Fruit fly (Drosophila melanogaster) whole organism, embryonic: Measurements from ENCODE around the gene Fgop2.
A peak's percentile ranks its signal among the peaks of the same experiment; 100 is the strongest.

ENCODE experiments used
- Abd-B ChIP-seq: fragments of 200-800 bp; sonication (Bioruptor generic); optimal IDR thresholded peaks from 2 replicates; lab custom pipeline; 2018; ENCODE audit warnings: missing biosample characterization, mild to moderate bottlenecking, missing genetic modification characterization, moderate library complexity
- Atf-2 ChIP-seq: fragments of 200-800 bp; sonication (Bioruptor generic); optimal IDR thresholded peaks from 2 replicates; lab custom pipeline; 2016; ENCODE audit warnings: missing biosample characterization, missing genetic modification characterization
- Atf6 ChIP-seq: fragments of 200-800 bp; sonication (Bioruptor generic); IDR thresholded peaks from 2 replicates; pipeline ENCODE4 v1.3.6; 2022; ENCODE audit warnings: missing biosample characterization, missing genetic modification characterization
- Blimp-1 ChIP-seq: fragments of 200-800 bp; sonication (Bioruptor generic); optimal IDR thresholded peaks from 3 replicates; lab custom pipeline; 2018; ENCODE audit warnings: missing biosample characterization, missing genetic modification characterization, mild to moderate bottlenecking, moderate library complexity, missing genetic modification reagents
- CG10366 ChIP-seq: fragments of 200-800 bp; sonication (Bioruptor generic); IDR thresholded peaks from 2 replicates; pipeline ENCODE4 v1.3.6; 2022; ENCODE audit warnings: missing biosample characterization, missing genetic modification characterization
- CG11093 ChIP-seq: fragments of 200-800 bp; sonication (Bioruptor generic); IDR thresholded peaks from 3 replicates; pipeline ENCODE4 v1.3.6; 2022; ENCODE audit warnings: missing biosample characterization, missing genetic modification characterization
- CG11247 ChIP-seq: fragments of 200-800 bp; sonication (Bioruptor generic); IDR thresholded peaks from 2 replicates; pipeline ENCODE4 v1.3.6; 2022; ENCODE audit warnings: missing biosample characterization, missing genetic modification characterization
- CG11560 ChIP-seq: fragments of 200-800 bp; sonication (Bioruptor generic); IDR thresholded peaks from 3 replicates; pipeline ENCODE4 v1.3.6; 2022; ENCODE audit warnings: missing biosample characterization, missing genetic modification characterization
- CG12155 ChIP-seq: fragments of 200-800 bp; sonication (Bioruptor generic); optimal IDR thresholded peaks from 3 replicates; lab custom pipeline; 2016; ENCODE audit warnings: missing biosample characterization, missing genetic modification characterization
- CG14710 ChIP-seq: fragments of 200-800 bp; sonication (Bioruptor generic); optimal IDR thresholded peaks from 3 replicates; lab custom pipeline; 2019; ENCODE audit warnings: missing biosample characterization, mild to moderate bottlenecking, missing genetic modification characterization, moderate library complexity
- CG1647 ChIP-seq: fragments of 200-800 bp; sonication (Bioruptor generic); optimal IDR thresholded peaks from 3 replicates; lab custom pipeline; 2016; ENCODE audit warnings: missing biosample characterization, missing genetic modification characterization
- CG17359 ChIP-seq: fragments of 200-800 bp; sonication (Bioruptor generic); optimal IDR thresholded peaks from 3 replicates; lab custom pipeline; 2018; ENCODE audit warnings: missing biosample characterization, mild to moderate bottlenecking, missing genetic modification characterization, moderate library complexity
- CG17912 ChIP-seq: fragments of 200-800 bp; sonication (Bioruptor generic); optimal IDR thresholded peaks from 2 replicates; lab custom pipeline; 2018; ENCODE audit warnings: missing biosample characterization, mild to moderate bottlenecking, missing genetic modification characterization
- CG2889 ChIP-seq: fragments of 200-800 bp; sonication (Bioruptor generic); IDR thresholded peaks from 3 replicates; pipeline ENCODE4 v1.3.6; 2022; ENCODE audit warnings: missing biosample characterization, missing genetic modification characterization
- CG31365 ChIP-seq: fragments of 200-800 bp; sonication (Bioruptor generic); optimal IDR thresholded peaks from 2 replicates; lab custom pipeline; 2018; ENCODE audit warnings: missing biosample characterization, mild to moderate bottlenecking, missing genetic modification characterization
- CG8359 ChIP-seq: fragments of 200-800 bp; sonication (Bioruptor generic); optimal IDR thresholded peaks from 2 replicates; lab custom pipeline; 2017; ENCODE audit warnings: missing biosample characterization, mild to moderate bottlenecking, missing genetic modification characterization, borderline replicate concordance
- CTCF ChIP-seq: fragments of 200-800 bp; sonication (Bioruptor generic); optimal IDR thresholded peaks from 2 replicates; lab custom pipeline; 2017; ENCODE audit warnings: missing biosample characterization, mild to moderate bottlenecking, missing genetic modification characterization, moderate library complexity
- CoRest ChIP-seq: fragments of 200-800 bp; sonication (Bioruptor generic); optimal IDR thresholded peaks from 3 replicates; lab custom pipeline; 2018; ENCODE audit warnings: missing biosample characterization, mild to moderate bottlenecking, missing genetic modification characterization, moderate library complexity
- Drgx ChIP-seq: fragments of 200-800 bp; sonication (Bioruptor generic); IDR thresholded peaks from 2 replicates; pipeline ENCODE4 v1.3.6; 2022; ENCODE audit warnings: missing biosample characterization, missing genetic modification characterization
- GATAe ChIP-seq: fragments of 200-800 bp; sonication (Bioruptor generic); conservative IDR thresholded peaks from 2 replicates; pipeline ENCODE4 v1.3.6; 2022; ENCODE audit warnings: missing biosample characterization, missing genetic modification characterization
- Gug ChIP-seq: fragments of 200-800 bp; sonication (Bioruptor generic); IDR thresholded peaks from 4 replicates; pipeline ENCODE4 v1.3.6; 2022; ENCODE audit warnings: missing biosample characterization, missing genetic modification characterization
- Hmr ChIP-seq: fragments of 200-800 bp; sonication (Bioruptor generic); optimal IDR thresholded peaks from 3 replicates; lab custom pipeline; 2017; ENCODE audit warnings: mild to moderate bottlenecking, missing biosample characterization, missing genetic modification reagents, missing genetic modification characterization
- Hr51 ChIP-seq, 2 experiments: fragments of 200-800 bp; sonication (Bioruptor generic); optimal IDR thresholded peaks; 2 replicates in 1 of 2; 3 replicates in 1 of 2; lab custom pipeline; 2016 to 2018; ENCODE audit warnings: missing biosample characterization in 2 of 2, missing genetic modification characterization in 2 of 2, mild to moderate bottlenecking in 1 of 2, moderate library complexity in 1 of 2
- Lim3 ChIP-seq: fragments of 200-800 bp; sonication (Bioruptor generic); IDR thresholded peaks from 2 replicates; pipeline ENCODE4 v1.3.6; 2022; ENCODE audit warnings: missing biosample characterization, missing genetic modification characterization
- Lpt ChIP-seq: fragments of >200 bp; optimal IDR thresholded peaks from 2 replicates; lab custom pipeline; 2018; ENCODE audit warnings: missing biosample characterization, missing genetic modification characterization
- Mad ChIP-seq: fragments of 200-800 bp; sonication (Bioruptor generic); optimal IDR thresholded peaks from 2 replicates; lab custom pipeline; 2016; ENCODE audit warnings: missing biosample characterization, missing genetic modification characterization
- Oaz ChIP-seq: fragments of 200-800 bp; sonication (Bioruptor generic); IDR thresholded peaks from 2 replicates; pipeline ENCODE4 v1.3.6; 2022; ENCODE audit warnings: missing biosample characterization, missing genetic modification characterization
- Vsx1 ChIP-seq: fragments of 200-800 bp; sonication (Bioruptor generic); optimal IDR thresholded peaks from 2 replicates; lab custom pipeline; 2017; ENCODE audit warnings: missing biosample characterization, mild to moderate bottlenecking, missing genetic modification characterization, missing genetic modification reagents
- ash1 ChIP-seq: fragments of 200-800 bp; sonication (Bioruptor generic); optimal IDR thresholded peaks from 2 replicates; lab custom pipeline; 2018; ENCODE audit warnings: missing biosample characterization, mild to moderate bottlenecking, missing genetic modification characterization
- ci ChIP-seq: fragments of 200-800 bp; sonication (Bioruptor generic); IDR thresholded peaks from 3 replicates; pipeline ENCODE4 v1.3.6; 2022; ENCODE audit warnings: missing biosample characterization, missing genetic modification characterization
- dati ChIP-seq: fragments of 200-800 bp; sonication (Bioruptor generic); IDR thresholded peaks from 2 replicates; pipeline ENCODE4 v1.3.6; 2022; ENCODE audit warnings: missing biosample characterization, missing genetic modification characterization
- ewg ChIP-seq: fragments of 200-800 bp; sonication (Bioruptor generic); optimal IDR thresholded peaks from 3 replicates; lab custom pipeline; 2017; ENCODE audit warnings: mild to moderate bottlenecking, missing biosample characterization, missing genetic modification reagents, missing genetic modification characterization
- fd64A ChIP-seq: fragments of 200-800 bp; sonication (Bioruptor generic); optimal IDR thresholded peaks from 3 replicates; lab custom pipeline; 2018; ENCODE audit warnings: missing biosample characterization, mild to moderate bottlenecking, missing genetic modification characterization
- gcm2 ChIP-seq: fragments of 200-800 bp; sonication (Bioruptor generic); optimal IDR thresholded peaks from 2 replicates; lab custom pipeline; 2016; ENCODE audit warnings: missing biosample characterization, missing genetic modification characterization
- gro ChIP-seq: fragments of 200-800 bp; sonication (Bioruptor generic); optimal IDR thresholded peaks from 2 replicates; lab custom pipeline; 2016; ENCODE audit warnings: missing biosample characterization, missing genetic modification characterization
- her ChIP-seq: fragments of 200-800 bp; sonication (Bioruptor generic); optimal IDR thresholded peaks from 2 replicates; lab custom pipeline; 2016; ENCODE audit warnings: missing biosample characterization, missing genetic modification characterization
- jigr1 ChIP-seq: fragments of 200-800 bp; sonication (Bioruptor generic); IDR thresholded peaks from 3 replicates; pipeline ENCODE4 v1.3.6; 2022; ENCODE audit warnings: missing biosample characterization, missing genetic modification characterization
- knrl ChIP-seq: fragments of 200-800 bp; sonication (Bioruptor generic); IDR thresholded peaks from 3 replicates; pipeline ENCODE4 v1.3.6; 2022; ENCODE audit warnings: missing biosample characterization, missing genetic modification characterization; ENCODE audit not compliant: partially characterized antibody
- nau ChIP-seq: fragments of 200-800 bp; sonication (Bioruptor generic); optimal IDR thresholded peaks from 3 replicates; lab custom pipeline; 2017; ENCODE audit warnings: missing biosample characterization, mild to moderate bottlenecking, missing genetic modification characterization, missing genetic modification reagents
- nerfin-1 ChIP-seq: fragments of 200-800 bp; sonication (Bioruptor generic); optimal IDR thresholded peaks from 3 replicates; lab custom pipeline; 2019; ENCODE audit warnings: missing biosample characterization, mild to moderate bottlenecking, missing genetic modification characterization, moderate library complexity
- nmo ChIP-seq: fragments of 200-800 bp; sonication (Bioruptor generic); optimal IDR thresholded peaks from 2 replicates; lab custom pipeline; 2018; ENCODE audit warnings: missing biosample characterization, mild to moderate bottlenecking, missing genetic modification characterization, moderate library complexity
- otp ChIP-seq: fragments of 200-800 bp; sonication (Bioruptor generic); IDR thresholded peaks from 3 replicates; pipeline ENCODE4, ENCODE4 v1.3.6; 2022; ENCODE audit warnings: missing biosample characterization, missing genetic modification characterization
- pan ChIP-seq, 4 experiments: fragments of >200 bp in 3 of 4; fragments of 200-800 bp in 1 of 4; sonication (Bioruptor generic) in 1 of 4; optimal IDR thresholded peaks in 3 of 4; IDR thresholded peaks in 1 of 4; 2 replicates each; pipeline versions ENCODE4 v1.3.6 to Lab custom; 2017 to 2022; ENCODE audit warnings: missing biosample characterization in 2 of 4, missing genetic modification characterization in 2 of 4, mixed read lengths in 1 of 4
- sens-2 ChIP-seq: fragments of 200-800 bp; sonication (Bioruptor generic); IDR thresholded peaks from 2 replicates; pipeline ENCODE4 v1.3.6; 2022; ENCODE audit warnings: missing biosample characterization, missing genetic modification characterization
- shn ChIP-seq: fragments of 200-800 bp; sonication (Bioruptor generic); optimal IDR thresholded peaks from 3 replicates; lab custom pipeline; 2016; ENCODE audit warnings: missing biosample characterization, missing genetic modification characterization
- sna ChIP-seq: fragments of 200-800 bp; sonication (Bioruptor generic); IDR thresholded peaks from 2 replicates; pipeline ENCODE4 v1.3.6; 2022; ENCODE audit warnings: missing biosample characterization, missing genetic modification characterization; ENCODE audit not compliant: partially characterized antibody
- tll ChIP-seq, 2 experiments: fragments of 200-800 bp in 1 of 2; fragments of >200 bp in 1 of 2; sonication (Bioruptor generic) in 1 of 2; optimal IDR thresholded peaks; 2 replicates each; lab custom pipeline; 2017 to 2019; ENCODE audit warnings: missing biosample characterization in 2 of 2, missing genetic modification characterization in 2 of 2, mild to moderate bottlenecking in 1 of 2, moderate library complexity in 1 of 2
- toy ChIP-seq: fragments of 200-800 bp; sonication (Bioruptor generic); IDR thresholded peaks from 2 replicates; pipeline ENCODE4 v1.3.6; 2022; ENCODE audit warnings: missing biosample characterization, missing genetic modification characterization
- usp ChIP-seq: fragments of >200 bp; optimal IDR thresholded peaks from 2 replicates; lab custom pipeline; 2017; ENCODE audit warnings: missing biosample characterization, missing genetic modification characterization
- wdn ChIP-seq: fragments of 200-800 bp; sonication (Bioruptor generic); IDR thresholded peaks from 2 replicates; pipeline ENCODE4 v1.3.6; 2022; ENCODE audit warnings: missing biosample characterization, missing genetic modification characterization
- wor ChIP-seq: fragments of 200-800 bp; sonication (Bioruptor generic); IDR thresholded peaks from 2 replicates; pipeline ENCODE4 v1.3.6; 2022; ENCODE audit warnings: missing biosample characterization, missing genetic modification characterization

The Fgop2 gene

dm6 chr2L:6967422-6968012 lies 22.4 kb upstream of the Fgop2 start, which contains the start of gene Sumo (continued):
- TF ChIP-seq tll (GFP tag; optimal IDR thresholded peaks at IDR 0.05; lab: Kevin White, UChicago) (no peak), Lim3 (GFP tag; lab: Robert Waterston, UW) (no peak), ewg (GFP tag; lab: Kevin White, UChicago) (no peak), GATAe (no peak), CoRest (tag; lab: Kevin White, UChicago) (peak; percentile 35), CG1647 (GFP tag; lab: Kevin White, UChicago) (no peak), Vsx1 (GFP tag; lab: Kevin White, UChicago) (no peak), sna (GFP tag; lab: Robert Waterston, UW) (peak; percentile 85), CG31365 (tag; lab: Kevin White, UChicago) (no peak), gcm2 (GFP tag; lab: Kevin White, UChicago) (no peak), nau (GFP tag; lab: Kevin White, UChicago) (no peak), sens-2 (no peak), usp (GFP tag; lab: Kevin White, UChicago) (no peak), wor (GFP tag; lab: Robert Waterston, UW) (no peak), CG11093 (GFP tag; lab: Robert Waterston, UW) (no peak), gro (no peak), Mad (GFP tag; lab: Kevin White, UChicago) (no peak), Hmr (GFP tag; lab: Kevin White, UChicago) (no peak), wdn (no peak), CG17359 (tag; lab: Kevin White, UChicago) (no peak), Gug (peak; percentile 83; the same call in 2 of the 4 replicates), fd64A (GFP tag; lab: Kevin White, UChicago) (no peak), CG10366 (GFP tag; lab: Robert Waterston, UW) (no peak), otp (GFP tag; lab: Robert Waterston, UW) (no peak), knrl (GFP tag; lab: Robert Waterston, UW) (peak; percentile 99), CG11560 (peak; percentile 16; the same call in 1 of the 3 replicates), shn (no peak), her (GFP tag; lab: Kevin White, UChicago) (no peak), ash1 (no peak), Abd-B (GFP tag; lab: Kevin White, UChicago) (peak; percentile 73), Atf6 (no peak), Lpt (GFP tag; lab: Kevin White, UChicago) (no peak), CG8359 (GFP tag; lab: Kevin White, UChicago) (no peak), Oaz (no peak), CG17912 (GFP tag; lab: Kevin White, UChicago) (no peak), CG12155 (GFP tag; lab: Kevin White, UChicago) (peak; percentile 21), dati (no peak), jigr1 (GFP tag; lab: Robert Waterston, UW) (no peak), pan (optimal IDR thresholded peaks at IDR 0.05; lab: Kevin White, UChicago) (no peak), pan (GFP tag; optimal IDR thresholded peaks at IDR 0.05 in 1 of 2, IDR thresholded peaks at IDR 0.05 in 1 of 2) (peak in 1 of 2 experiments; percentile 43), CG14710 (tag; lab: Kevin White, UChicago) (peak; percentile 65), Drgx (GFP tag; lab: Robert Waterston, UW) (no peak), toy (GFP tag; lab: Robert Waterston, UW) (no peak), CG11247 (no peak), nmo (GFP tag; lab: Kevin White, UChicago) (peak; percentile 50), Atf-2 (GFP tag; lab: Kevin White, UChicago) (no peak), Blimp-1 (GFP tag; lab: Kevin White, UChicago) (no peak), CTCF (GFP tag; lab: Kevin White, UChicago) (no peak), CG2889 (GFP tag; lab: Robert Waterston, UW) (no peak), ci (GFP tag; lab: Robert Waterston, UW) (peak; percentile 67), nerfin-1 (tag; lab: Kevin White, UChicago) (no peak), Hr51 (GFP tag; optimal IDR thresholded peaks at IDR 0.05; lab: Kevin White, UChicago) (no peak)
